Worm (Caenorhabditis elegans) whole organism, L4 larva: ENCODE results near the gene F41C6.4.

Source experiments
- D1046.2 ChIP-seq: fragments of 200-800 bp; sonication (Bioruptor generic); IDR thresholded peaks from 2 replicates; pipeline ENCODE4 v1.3.6; 2022; ENCODE audit warnings: missing genetic modification characterization, missing compliant biosample characterization
- R02D3.7 ChIP-seq: fragments of 150-350 bp; sonication (generic microtip); optimal IDR thresholded peaks from 3 replicates; lab custom pipeline; 2014; ENCODE audit warnings: missing biosample characterization, missing genetic modification characterization
- T26A8.4 ChIP-seq: fragments of 200-800 bp; sonication (Bioruptor generic); IDR thresholded peaks from 2 replicates; pipeline ENCODE4 v1.3.6; 2022; ENCODE audit warnings: missing genetic modification characterization, missing compliant biosample characterization
- Y105C5A.15 ChIP-seq: fragments of 200-800 bp; sonication (Bioruptor generic); IDR thresholded peaks from 2 replicates; pipeline ENCODE4 v1.3.6; 2022; ENCODE audit warnings: missing genetic modification characterization, missing compliant biosample characterization
- ZK337.2 ChIP-seq: fragments of 200-800 bp; sonication (Bioruptor generic); IDR thresholded peaks from 2 replicates; pipeline ENCODE4 v1.3.6; 2022; ENCODE audit warnings: missing genetic modification reagents, missing genetic modification characterization, missing compliant biosample characterization
- aha-1 ChIP-seq: fragments of 150-350 bp; peaks from one replicate; lab custom pipeline; 2014; ENCODE audit warnings: missing biosample characterization, missing genetic modification characterization
- aly-2 ChIP-seq: sonication (generic microtip); optimal IDR thresholded peaks from 2 replicates; lab custom pipeline; 2018; ENCODE audit warnings: missing biosample characterization, missing genetic modification characterization
- ama-1 ChIP-seq: fragments of 150-350 bp; optimal IDR thresholded peaks from 2 replicates; lab custom pipeline; 2014; ENCODE audit warnings: inconsistent platforms, mixed read lengths
- arid-1 ChIP-seq: fragments of 200-800 bp; sonication (Bioruptor generic); conservative IDR thresholded peaks from 2 replicates; pipeline ENCODE4 v1.3.6; 2022; ENCODE audit warnings: missing genetic modification reagents, missing genetic modification characterization, missing compliant biosample characterization
- ceh-20 ChIP-seq: fragments of 200-800 bp; sonication (Bioruptor generic); IDR thresholded peaks from 2 replicates; pipeline ENCODE4 v1.3.6; 2022; ENCODE audit warnings: missing genetic modification reagents, missing genetic modification characterization, missing compliant biosample characterization
- ceh-28 ChIP-seq: fragments of 150-350 bp; optimal IDR thresholded peaks from 2 replicates; lab custom pipeline; 2014; ENCODE audit warnings: missing biosample characterization, missing genetic modification reagents, missing genetic modification characterization
- ceh-82 ChIP-seq: sonication (generic microtip); optimal IDR thresholded peaks from 2 replicates; lab custom pipeline; 2017; ENCODE audit warnings: missing biosample characterization, missing genetic modification characterization
- ces-1 ChIP-seq: fragments of 150-350 bp; sonication (generic microtip); optimal IDR thresholded peaks from 4 replicates; lab custom pipeline; 2014; ENCODE audit warnings: missing biosample characterization, missing genetic modification reagents, missing genetic modification characterization
- cey-2 ChIP-seq: sonication (generic microtip); optimal IDR thresholded peaks from 3 replicates; lab custom pipeline; 2017; ENCODE audit warnings: missing genetic modification characterization, mild to moderate bottlenecking, missing compliant biosample characterization, antibody characterized with exemption, borderline replicate concordance; ENCODE audit not compliant: insufficient read depth
- ctbp-1 ChIP-seq: fragments of 200-800 bp; sonication (Bioruptor generic); IDR thresholded peaks from 2 replicates; pipeline ENCODE4 v1.3.6; 2022; ENCODE audit warnings: missing genetic modification reagents, missing genetic modification characterization, missing compliant biosample characterization
- daf-12 ChIP-seq: fragments of 150-350 bp; optimal IDR thresholded peaks from 2 replicates; lab custom pipeline; 2014; ENCODE audit warnings: missing biosample characterization, missing genetic modification reagents, missing genetic modification characterization
- daf-16 ChIP-seq, 3 experiments: sonication (generic microtip); optimal IDR thresholded peaks; 2 replicates each; lab custom pipeline; 2016 to 2017; ENCODE audit warnings: missing genetic modification characterization in 3 of 3, missing genetic modification reagents in 3 of 3, mild to moderate bottlenecking in 2 of 3, missing compliant biosample characterization in 2 of 3, missing biosample characterization in 1 of 3, moderate library complexity in 1 of 3
- dmd-8 ChIP-seq: fragments of 200-800 bp; sonication (Bioruptor generic); IDR thresholded peaks from 2 replicates; pipeline ENCODE4 v1.3.6; 2022; ENCODE audit warnings: missing genetic modification characterization, missing compliant biosample characterization
- dmd-9 ChIP-seq: fragments of 200-800 bp; sonication (Bioruptor generic); IDR thresholded peaks from 2 replicates; pipeline ENCODE4 v1.3.6; 2022; ENCODE audit warnings: missing genetic modification reagents, missing genetic modification characterization, missing compliant biosample characterization
- dpl-1 ChIP-seq: fragments of 150-350 bp; optimal IDR thresholded peaks from 2 replicates; lab custom pipeline; 2014; ENCODE audit warnings: missing biosample characterization, missing genetic modification reagents, missing genetic modification characterization
- egl-27 ChIP-seq: sonication (generic microtip); optimal IDR thresholded peaks from 3 replicates; lab custom pipeline; 2017; ENCODE audit warnings: missing biosample characterization, missing genetic modification reagents, missing genetic modification characterization
- fkh-10 ChIP-seq: fragments of 150-350 bp; optimal IDR thresholded peaks from 2 replicates; lab custom pipeline; 2014; ENCODE audit warnings: missing biosample characterization, missing genetic modification reagents, missing genetic modification characterization
- hif-1 ChIP-seq, 2 experiments: sonication (generic microtip); optimal IDR thresholded peaks; 2 replicates each; lab custom pipeline; 2016 to 2017; ENCODE audit warnings: missing compliant biosample characterization in 2 of 2, missing genetic modification characterization in 2 of 2, missing genetic modification reagents in 2 of 2, missing genotype in 2 of 2, mild to moderate bottlenecking in 1 of 2
- hlh-11 ChIP-seq: fragments of 200-800 bp; sonication (Bioruptor generic); optimal IDR thresholded peaks from 2 replicates; lab custom pipeline; 2018; ENCODE audit warnings: mild to moderate bottlenecking, missing genetic modification characterization, missing compliant biosample characterization
- hlh-30 ChIP-seq: sonication (generic microtip); optimal IDR thresholded peaks from 2 replicates; lab custom pipeline; 2017; ENCODE audit warnings: antibody characterized with exemption, mild to moderate bottlenecking, missing genetic modification characterization, missing compliant biosample characterization; ENCODE audit not compliant: insufficient read depth
- hmg-1.1 ChIP-seq: fragments of 200-800 bp; sonication (Bioruptor generic); IDR thresholded peaks from 2 replicates; pipeline ENCODE4 v1.3.6; 2022; ENCODE audit warnings: missing genetic modification reagents, missing genetic modification characterization, missing compliant biosample characterization
- lim-7 ChIP-seq: fragments of 200-800 bp; sonication (Bioruptor generic); IDR thresholded peaks from 2 replicates; pipeline ENCODE4 v1.3.6; 2022; ENCODE audit warnings: missing genetic modification characterization, missing compliant biosample characterization
- lin-1 ChIP-seq: fragments of 200-800 bp; sonication (Bioruptor generic); IDR thresholded peaks from 2 replicates; pipeline ENCODE4 v1.3.6; 2022; ENCODE audit warnings: missing genetic modification reagents, missing genetic modification characterization, missing compliant biosample characterization
- lin-13 ChIP-seq: fragments of 150-350 bp; optimal IDR thresholded peaks from 2 replicates; lab custom pipeline; 2014; ENCODE audit warnings: missing biosample characterization, missing genetic modification reagents, missing genetic modification characterization
- lin-15B ChIP-seq: fragments of 150-350 bp; sonication (generic microtip); optimal IDR thresholded peaks from 3 replicates; lab custom pipeline; 2014; ENCODE audit warnings: missing biosample characterization, missing genetic modification characterization
- lsy-2 ChIP-seq, 2 experiments: fragments of 150-350 bp in 1 of 2; sonication (generic microtip) in 1 of 2; optimal IDR thresholded peaks; 2 replicates each; lab custom pipeline; 2014 to 2017; ENCODE audit warnings: missing biosample characterization in 2 of 2, missing genetic modification characterization in 2 of 2
- madf-9 ChIP-seq: fragments of 200-800 bp; sonication (Bioruptor generic); conservative IDR thresholded peaks from 2 replicates; pipeline ENCODE4 v1.3.6; 2022; ENCODE audit warnings: missing genetic modification reagents, missing genetic modification characterization, missing compliant biosample characterization
- mdl-1 ChIP-seq, 2 experiments: fragments of 150-350 bp in 1 of 2; sonication (generic microtip) in 1 of 2; optimal IDR thresholded peaks; 2 replicates each; lab custom pipeline; 2014 to 2017; ENCODE audit warnings: missing biosample characterization in 2 of 2, missing genetic modification characterization in 2 of 2
- mes-2 ChIP-seq: sonication (generic microtip); optimal IDR thresholded peaks from 2 replicates; lab custom pipeline; 2016; ENCODE audit warnings: missing genotype, mild to moderate bottlenecking, missing genetic modification characterization, missing compliant biosample characterization; ENCODE audit not compliant: poor library complexity, severe bottlenecking
- nhr-10 ChIP-seq: fragments of 150-350 bp; optimal IDR thresholded peaks from 2 replicates; lab custom pipeline; 2014; ENCODE audit warnings: missing biosample characterization, missing genetic modification characterization
- nhr-102 ChIP-seq: sonication (generic microtip); optimal IDR thresholded peaks from 2 replicates; lab custom pipeline; 2016; ENCODE audit warnings: mild to moderate bottlenecking, missing genetic modification characterization, moderate library complexity, missing compliant biosample characterization
- nhr-25 ChIP-seq: sonication (generic microtip); optimal IDR thresholded peaks from 2 replicates; lab custom pipeline; 2017; ENCODE audit warnings: missing genetic modification characterization, mild to moderate bottlenecking, missing compliant biosample characterization, antibody characterized with exemption, moderate library complexity, borderline replicate concordance; ENCODE audit not compliant: insufficient read depth
- nhr-41 ChIP-seq: fragments of 200-800 bp; sonication (Bioruptor generic); IDR thresholded peaks from 2 replicates; pipeline ENCODE4 v1.3.6; 2022; ENCODE audit warnings: missing genetic modification reagents, missing genetic modification characterization, missing compliant biosample characterization
- nhr-76 ChIP-seq: fragments of 150-350 bp; optimal IDR thresholded peaks from 2 replicates; lab custom pipeline; 2014; ENCODE audit warnings: missing biosample characterization, missing genetic modification characterization
- nhr-77 ChIP-seq: fragments of 150-350 bp; optimal IDR thresholded peaks from 2 replicates; lab custom pipeline; 2014; ENCODE audit warnings: missing biosample characterization, missing genetic modification characterization
- php-3 ChIP-seq: fragments of 200-800 bp; sonication (Bioruptor generic); IDR thresholded peaks from 2 replicates; pipeline ENCODE4 v1.3.6; 2022; ENCODE audit warnings: missing genetic modification reagents, missing genetic modification characterization, missing compliant biosample characterization
- pqm-1 ChIP-seq: sonication (generic microtip); optimal IDR thresholded peaks from 2 replicates; lab custom pipeline; 2017; ENCODE audit warnings: missing biosample characterization, missing genetic modification characterization
- skn-1 ChIP-seq: fragments of 150-350 bp; optimal IDR thresholded peaks from 2 replicates; lab custom pipeline; 2014; ENCODE audit warnings: missing biosample characterization, missing genetic modification characterization
- snpc-4 ChIP-seq: fragments of 150-350 bp; optimal IDR thresholded peaks from 2 replicates; lab custom pipeline; 2014; ENCODE audit warnings: missing biosample characterization, missing genetic modification characterization
- spr-1 ChIP-seq: sonication (generic microtip); optimal IDR thresholded peaks from 2 replicates; lab custom pipeline; 2016; ENCODE audit warnings: mild to moderate bottlenecking, missing genetic modification characterization, missing compliant biosample characterization
- tra-1 ChIP-seq: fragments of 200-800 bp; sonication (Bioruptor generic); IDR thresholded peaks from 2 replicates; pipeline ENCODE4 v1.3.6; 2022; ENCODE audit warnings: missing genetic modification reagents, missing genetic modification characterization, missing compliant biosample characterization
- unc-62 ChIP-seq, 3 experiments: fragments of 150-350 bp in 1 of 3; sonication (generic microtip); optimal IDR thresholded peaks in 2 of 3; peaks in 1 of 3; 1 replicate in 1 of 3; 2 replicates in 2 of 3; lab custom pipeline; 2014 to 2017; ENCODE audit warnings: missing biosample characterization in 3 of 3, missing genetic modification characterization in 3 of 3, missing genetic modification reagents in 3 of 3, missing genotype in 1 of 3
- zfp-3 ChIP-seq: fragments of 200-800 bp; sonication (Bioruptor generic); conservative IDR thresholded peaks from 2 replicates; pipeline ENCODE4 v1.3.6; 2022; ENCODE audit warnings: missing genetic modification reagents, missing genetic modification characterization, missing compliant biosample characterization
- zip-11 ChIP-seq: fragments of 200-800 bp; sonication (Bioruptor generic); IDR thresholded peaks from 2 replicates; pipeline ENCODE4 v1.3.6; 2022; ENCODE audit warnings: missing genetic modification characterization, missing compliant biosample characterization

Gene F41C6.4

ce11 chrX:6840670-6841308, 33.8 kb downstream of the F41C6.4 start, which contains the start of the genes glr-6 and asg-2:
glr-6 (minus strand) TSS chrX:6840720.
asg-2 (plus strand) TSS chrX:6841258.
- TF ChIP-seq lin-1 (GFP tag; lab: Robert Waterston, UW) = no peak
- peak; percentile 10 for TF ChIP-seq ama-1 (lab: Kevin White, UChicago)
- no peak for TF ChIP-seq lim-7 (GFP tag; lab: Robert Waterston, UW)
- TF ChIP-seq nhr-76 (tag; lab: Kevin White, UChicago) = no peak
- peak in 1 of 2 experiments; percentile 90 for TF ChIP-seq lsy-2 (tag; optimal IDR thresholded peaks at IDR 0.05; lab: Kevin White, UChicago)
- TF ChIP-seq ces-1 (GFP tag; lab: Kevin White, UChicago) = no peak
- no peak for TF ChIP-seq dmd-9 (GFP tag; lab: Robert Waterston, UW)
- TF ChIP-seq egl-27 (tag; lab: Kevin White, UChicago) = no peak
- TF ChIP-seq ctbp-1 (GFP tag; lab: Robert Waterston, UW) = 0 out of 2 replicates have a peak, but pooled peaks have one; percentile 39
- TF ChIP-seq nhr-25 (tag; lab: Kevin White, UChicago) = no peak
- TF ChIP-seq nhr-41 (GFP tag; lab: Robert Waterston, UW) = no peak
- TF ChIP-seq ZK337.2 (GFP tag; lab: Robert Waterston, UW) = no peak
- TF ChIP-seq ceh-28 (tag; lab: Kevin White, UChicago) = peak; percentile 43
- TF ChIP-seq T26A8.4 (GFP tag; lab: Robert Waterston, UW) = peak; percentile 57
- peak; percentile 88 for TF ChIP-seq mes-2 (tag; lab: Kevin White, UChicago)
- peak; percentile 70 for TF ChIP-seq pqm-1 (tag; lab: Kevin White, UChicago)
- TF ChIP-seq daf-12 = no peak
- TF ChIP-seq skn-1 (tag; lab: Kevin White, UChicago) = no peak
- no peak for TF ChIP-seq cey-2 (tag; lab: Kevin White, UChicago)
- peak; percentile 75 for TF ChIP-seq hlh-11 (tag; lab: Kevin White, UChicago)
- TF ChIP-seq hmg-1.1 (GFP tag; lab: Robert Waterston, UW) = peak; percentile 73
- TF ChIP-seq zfp-3 (GFP tag; lab: Robert Waterston, UW) = no peak
- TF ChIP-seq lin-15B (tag; lab: Kevin White, UChicago) = peak; percentile 57
- no peak for TF ChIP-seq D1046.2
- TF ChIP-seq spr-1 (tag; lab: Kevin White, UChicago) = peak; percentile 51
- no peak for TF ChIP-seq madf-9 (GFP tag; lab: Robert Waterston, UW)
- peak; percentile 92 for TF ChIP-seq nhr-77
- peak; percentile 79 for TF ChIP-seq fkh-10 (GFP tag; lab: Kevin White, UChicago)
- TF ChIP-seq arid-1 (GFP tag; lab: Robert Waterston, UW) = 0 out of 2 replicates have a peak, but pooled peaks have one; percentile 37
- 0 out of 2 replicates have a peak, but pooled peaks have one; percentile 43 for TF ChIP-seq ceh-20 (GFP tag; lab: Robert Waterston, UW)
- TF ChIP-seq aly-2 (tag; lab: Kevin White, UChicago) = no peak
- TF ChIP-seq nhr-102 (tag; lab: Kevin White, UChicago) = peak; percentile 21
- peak; percentile 44 for TF ChIP-seq R02D3.7 (tag; lab: Kevin White, UChicago)
- peak in 1 of 2 experiments; percentile 38 for TF ChIP-seq daf-16 (GFP tag; optimal IDR thresholded peaks at IDR 0.05; lab: Kevin White, UChicago)
- peak; percentile 80 for TF ChIP-seq daf-16 (tag; optimal IDR thresholded peaks at IDR 0.05; lab: Kevin White, UChicago)
- TF ChIP-seq zip-11 (GFP tag; lab: Robert Waterston, UW) = no peak
- TF ChIP-seq hlh-30 (tag; lab: Kevin White, UChicago) = peak; percentile 66
- TF ChIP-seq lin-13 (GFP tag; lab: Kevin White, UChicago) = peak; percentile 78
- no peak for TF ChIP-seq unc-62 (GFP tag; optimal IDR thresholded peaks at IDR 0.05 in 1 of 2; lab: Kevin White, UChicago)
- TF ChIP-seq unc-62 (tag; optimal IDR thresholded peaks at IDR 0.05; lab: Kevin White, UChicago) = no peak
- TF ChIP-seq ceh-82 (tag; lab: Kevin White, UChicago) = no peak
- peak; percentile 73 for TF ChIP-seq dpl-1
- no peak for TF ChIP-seq php-3 (GFP tag; lab: Robert Waterston, UW)
- no peak for TF ChIP-seq Y105C5A.15
- no peak for TF ChIP-seq tra-1 (GFP tag; lab: Robert Waterston, UW)
- no peak for TF ChIP-seq hif-1 (tag; optimal IDR thresholded peaks at IDR 0.05; lab: Kevin White, UChicago)
- peak in 1 of 2 experiments; percentile 35 for TF ChIP-seq mdl-1 (tag; optimal IDR thresholded peaks at IDR 0.05; lab: Kevin White, UChicago)
- no peak for TF ChIP-seq snpc-4 (tag; lab: Kevin White, UChicago)
- no peak for TF ChIP-seq nhr-10 (tag; lab: Kevin White, UChicago)
- peak; percentile 96 for TF ChIP-seq aha-1
- TF ChIP-seq dmd-8 (GFP tag; lab: Robert Waterston, UW) = no peak
